Fruit fly (Drosophila melanogaster) whole organism, wandering third instar larva: ENCODE data around the gene CG42504.
A peak's percentile ranks its signal among the peaks of the same experiment; 100 is the strongest.

Experiments
- Abd-B ChIP-seq: fragments of >200 bp; optimal IDR thresholded peaks from 2 replicates; lab custom pipeline; 2017; ENCODE audit warnings: missing biosample characterization, missing genetic modification characterization
- Dfd ChIP-seq: fragments of >200 bp; optimal IDR thresholded peaks from 2 replicates; lab custom pipeline; 2017; ENCODE audit warnings: missing biosample characterization, missing genetic modification characterization
- Dif ChIP-seq: fragments of 200-275, 200-300 bp; sonication (Bioruptor generic); optimal IDR thresholded peaks from 2 replicates; lab custom pipeline; 2018; ENCODE audit warnings: missing biosample characterization, missing genetic modification characterization; ENCODE audit not compliant: partially characterized antibody
- Hnf4 ChIP-seq: fragments of 200-800 bp; sonication (Bioruptor generic); optimal IDR thresholded peaks from 2 replicates; lab custom pipeline; 2016; ENCODE audit warnings: missing biosample characterization, mild to moderate bottlenecking, missing genetic modification characterization
- Hr83 ChIP-seq: fragments of 200-300 bp; sonication (Bioruptor generic); optimal IDR thresholded peaks from 2 replicates; lab custom pipeline; 2016; ENCODE audit warnings: missing biosample characterization, mild to moderate bottlenecking, missing genetic modification characterization, moderate library complexity; ENCODE audit not compliant: poor library complexity, severe bottlenecking
- Jra ChIP-seq: sonication (Bioruptor generic); optimal IDR thresholded peaks from 2 replicates; lab custom pipeline; 2016; ENCODE audit warnings: missing biosample characterization, missing genetic modification characterization
- Mio ChIP-seq: sonication (Bioruptor generic); optimal IDR thresholded peaks from 2 replicates; lab custom pipeline; 2016; ENCODE audit warnings: missing biosample characterization, missing genetic modification characterization
- Myc ChIP-seq: fragments of >200 bp; optimal IDR thresholded peaks from 2 replicates; lab custom pipeline; 2017
- N ChIP-seq: fragments of >200 bp; optimal IDR thresholded peaks from 2 replicates; lab custom pipeline; 2018; ENCODE audit warnings: missing biosample characterization, missing external identifiers, missing genetic modification characterization
- OdsH ChIP-seq: fragments of 200-800 bp; sonication (Bioruptor generic); optimal IDR thresholded peaks from 2 replicates; lab custom pipeline; 2016; ENCODE audit warnings: missing biosample characterization, mild to moderate bottlenecking, missing genetic modification characterization
- Rel ChIP-seq, 2 experiments: fragments of 200-800 bp; sonication (Bioruptor generic) in 1 of 2; optimal IDR thresholded peaks; 2 replicates in 1 of 2; 3 replicates in 1 of 2; lab custom pipeline; 2016 to 2019; ENCODE audit warnings: mild to moderate bottlenecking in 2 of 2, missing biosample characterization in 2 of 2, missing genetic modification characterization in 2 of 2, moderate library complexity in 1 of 2
- Sp1 ChIP-seq: fragments of 200-800 bp; sonication (Bioruptor generic); optimal IDR thresholded peaks from 3 replicates; lab custom pipeline; 2019; ENCODE audit warnings: missing biosample characterization, mild to moderate bottlenecking, missing genetic modification characterization, moderate library complexity
- Vsx2 ChIP-seq: fragments of 200-300, 225-300 bp; sonication (Bioruptor generic); optimal IDR thresholded peaks from 2 replicates; lab custom pipeline; 2018; ENCODE audit warnings: missing biosample characterization, missing genetic modification characterization; ENCODE audit not compliant: partially characterized antibody
- br ChIP-seq: fragments of 200-800 bp; sonication (Bioruptor generic); optimal IDR thresholded peaks from 2 replicates; lab custom pipeline; 2016; ENCODE audit warnings: missing biosample characterization, missing genetic modification characterization
- dl ChIP-seq, 2 experiments: fragments of 175-275, 200-275 bp in 1 of 2; fragments of 200-275 bp in 1 of 2; sonication (Bioruptor generic); optimal IDR thresholded peaks; lab custom pipeline; 2018; ENCODE audit warnings: mild to moderate bottlenecking in 2 of 2, missing biosample characterization in 2 of 2, missing genetic modification characterization in 2 of 2, moderate library complexity in 2 of 2; ENCODE audit not compliant: partially characterized antibody in 2 of 2, insufficient read depth in 1 of 2
- dsf ChIP-seq: sonication (Bioruptor generic); optimal IDR thresholded peaks from 2 replicates; lab custom pipeline; 2016; ENCODE audit warnings: missing biosample characterization, missing genetic modification characterization, borderline replicate concordance
- ey ChIP-seq: fragments of 200-800 bp; sonication (Bioruptor generic); optimal IDR thresholded peaks from 2 replicates; lab custom pipeline; 2016; ENCODE audit warnings: missing biosample characterization, missing genetic modification characterization
- foxo ChIP-seq, 2 experiments: fragments of 200-800 bp; sonication (Bioruptor generic); optimal IDR thresholded peaks; 2 replicates in 1 of 2; 3 replicates in 1 of 2; lab custom pipeline; 2016 to 2017; ENCODE audit warnings: missing biosample characterization in 2 of 2, missing genetic modification characterization in 2 of 2
- fru ChIP-seq: fragments of 200-800 bp; sonication (Bioruptor generic); optimal IDR thresholded peaks from 3 replicates; lab custom pipeline; 2016; ENCODE audit warnings: missing biosample characterization, mild to moderate bottlenecking, missing genetic modification characterization
- h ChIP-seq: fragments of 200-800 bp; sonication (Bioruptor generic); optimal IDR thresholded peaks from 3 replicates; lab custom pipeline; 2016; ENCODE audit warnings: missing biosample characterization, mild to moderate bottlenecking, missing genetic modification characterization
- jim ChIP-seq: fragments of 175-275, 200-325 bp; sonication (Bioruptor generic); optimal IDR thresholded peaks from 2 replicates; lab custom pipeline; 2016; ENCODE audit warnings: missing biosample characterization, mild to moderate bottlenecking, missing genetic modification characterization
- pan ChIP-seq: fragments of >200 bp; optimal IDR thresholded peaks from 2 replicates; lab custom pipeline; 2017
- psq ChIP-seq: fragments of 200-800 bp; sonication (Bioruptor generic); optimal IDR thresholded peaks from 3 replicates; lab custom pipeline; 2017; ENCODE audit warnings: missing biosample characterization, mild to moderate bottlenecking, missing genetic modification characterization, moderate library complexity
- rgr ChIP-seq: fragments of 200-800 bp; sonication (Bioruptor generic); optimal IDR thresholded peaks from 3 replicates; lab custom pipeline; 2016; ENCODE audit warnings: missing biosample characterization, mild to moderate bottlenecking, missing genetic modification characterization
- sv ChIP-seq: fragments of 200-800 bp; sonication (Bioruptor generic); optimal IDR thresholded peaks from 3 replicates; lab custom pipeline; 2016; ENCODE audit warnings: missing biosample characterization, missing genetic modification characterization
- tai ChIP-seq: sonication (Bioruptor generic); optimal IDR thresholded peaks from 2 replicates; lab custom pipeline; 2016; ENCODE audit warnings: missing biosample characterization, missing genetic modification characterization
- usp ChIP-seq: fragments of >200 bp; optimal IDR thresholded peaks from 2 replicates; lab custom pipeline; 2017; ENCODE audit warnings: missing biosample characterization, missing genetic modification characterization

The CG42504 gene

DNA sequence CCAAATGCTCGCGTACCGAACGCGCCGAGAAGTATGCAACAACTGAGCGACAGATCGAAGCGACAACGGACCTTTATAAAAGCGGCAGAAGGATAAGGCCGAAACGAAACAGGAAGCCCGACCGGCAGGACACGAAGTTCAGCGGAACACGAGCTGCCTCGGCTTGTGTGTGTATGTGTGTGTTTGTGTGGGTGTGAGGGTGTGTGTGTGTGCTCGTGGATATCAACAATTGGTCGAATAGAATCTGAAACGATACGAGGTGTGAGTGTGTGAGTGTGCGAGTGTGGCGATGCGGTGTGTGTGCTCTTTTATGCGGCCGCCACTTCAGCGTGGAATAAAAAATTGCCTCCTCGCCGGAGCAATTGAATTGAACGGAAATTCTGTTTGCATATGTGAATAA is 26.1 kb downstream of the CG42504 start, which contains the start of gene Tk:
Gene Tk, minus strand, starts transcription at position 57 of the 400 bp plus-strand sequence.
- TF ChIP-seq foxo (GFP tag; optimal IDR thresholded peaks at IDR 0.05; lab: Kevin White, UChicago), result no peak
- TF ChIP-seq Mio (GFP tag; lab: Kevin White, UChicago), result no peak
- no peak for TF ChIP-seq Hnf4
- TF ChIP-seq Dfd (GFP tag; lab: Kevin White, UChicago), result no peak
- no peak for TF ChIP-seq Jra (GFP tag; lab: Kevin White, UChicago)
- no peak for TF ChIP-seq usp (GFP tag; lab: Kevin White, UChicago)
- TF ChIP-seq Dif (GFP tag; lab: Kevin White, UChicago), result no peak
- no peak for TF ChIP-seq Sp1
- no peak for TF ChIP-seq pan (lab: Kevin White, UChicago)
- no peak for TF ChIP-seq Rel (GFP tag; optimal IDR thresholded peaks at IDR 0.05; lab: Kevin White, UChicago)
- no peak for TF ChIP-seq Rel (tag; optimal IDR thresholded peaks at IDR 0.05; lab: Kevin White, UChicago)
- TF ChIP-seq Hr83 (GFP tag; lab: Kevin White, UChicago), result no peak
- no peak for TF ChIP-seq Vsx2 (GFP tag; lab: Kevin White, UChicago)
- TF ChIP-seq sv (GFP tag; lab: Kevin White, UChicago), result no peak
- TF ChIP-seq Myc (lab: Kevin White, UChicago), result no peak
- TF ChIP-seq Abd-B (GFP tag; lab: Kevin White, UChicago), result no peak
- TF ChIP-seq jim (GFP tag; lab: Kevin White, UChicago), result no peak
- TF ChIP-seq rgr, result no peak
- no peak for TF ChIP-seq N (GFP tag; lab: Kevin White, UChicago)

DNA sequence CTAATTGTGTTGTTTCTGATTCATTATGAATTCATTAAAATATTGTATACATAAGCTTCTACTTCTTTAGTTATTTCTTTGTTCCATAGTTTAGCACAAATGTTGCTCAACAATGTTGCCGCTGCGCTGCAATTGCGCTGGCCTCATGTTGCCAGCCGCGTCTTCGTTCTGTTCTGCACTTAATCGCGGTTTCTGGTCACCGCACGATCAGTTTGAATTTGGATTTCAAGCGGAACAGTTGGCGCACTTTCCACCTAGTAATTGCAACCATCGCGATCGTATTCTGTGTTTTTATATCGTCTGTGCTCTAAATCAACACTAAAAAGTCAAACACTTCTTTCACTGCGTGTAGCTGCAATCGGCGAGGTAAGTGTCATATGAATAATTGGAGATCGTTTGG is 32.5 kb downstream of the CG42504 start, which contains the start of gene Ect3:
Gene Ect3, plus strand, starts transcription at position 205 of the 400 bp plus-strand sequence.
- TF ChIP-seq dl (GFP tag; optimal IDR thresholded peaks at IDR 0.05; lab: Kevin White, UChicago; ENCODE audit: insufficient read depth in 1 of 2, partially characterized antibody in 2 of 2) (no peak), tai (GFP tag; lab: Kevin White, UChicago) (no peak), sv (GFP tag; lab: Kevin White, UChicago) (no peak), OdsH (GFP tag; lab: Kevin White, UChicago) (no peak), Jra (GFP tag; lab: Kevin White, UChicago) (no peak), psq (GFP tag; lab: Kevin White, UChicago) (no peak), pan (lab: Kevin White, UChicago) (no peak), Hnf4 (no peak), Vsx2 (GFP tag; lab: Kevin White, UChicago) (no peak), N (GFP tag; lab: Kevin White, UChicago) (no peak), rgr (no peak)

DNA sequence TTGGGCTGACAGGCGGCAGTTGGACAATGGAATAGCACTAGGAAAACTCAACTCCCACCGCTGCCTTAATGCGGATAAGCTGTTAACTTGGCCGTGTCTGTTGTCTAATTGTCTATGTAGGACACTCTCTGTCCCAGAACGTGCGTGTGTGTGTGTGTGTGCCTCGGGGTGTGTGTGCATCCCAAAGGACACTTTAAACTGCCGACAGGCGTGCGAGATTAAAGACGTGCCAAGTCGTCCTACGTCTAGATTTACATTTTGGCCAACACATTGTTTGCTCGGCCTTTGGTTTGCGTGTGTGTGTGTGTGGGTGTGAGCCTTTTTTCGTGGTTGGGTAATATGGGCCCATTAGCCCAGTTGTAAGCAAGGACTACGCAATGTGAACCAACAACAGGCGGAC is 33.4 kb downstream of the CG42504 start:
- TF ChIP-seq Dfd (GFP tag; lab: Kevin White, UChicago) (peak; percentile 39), dsf (GFP tag; lab: Kevin White, UChicago) (no peak), dl (GFP tag; optimal IDR thresholded peaks at IDR 0.05; lab: Kevin White, UChicago; ENCODE audit: insufficient read depth in 1 of 2, partially characterized antibody in 2 of 2) (no peak), ey (no peak)

DNA sequence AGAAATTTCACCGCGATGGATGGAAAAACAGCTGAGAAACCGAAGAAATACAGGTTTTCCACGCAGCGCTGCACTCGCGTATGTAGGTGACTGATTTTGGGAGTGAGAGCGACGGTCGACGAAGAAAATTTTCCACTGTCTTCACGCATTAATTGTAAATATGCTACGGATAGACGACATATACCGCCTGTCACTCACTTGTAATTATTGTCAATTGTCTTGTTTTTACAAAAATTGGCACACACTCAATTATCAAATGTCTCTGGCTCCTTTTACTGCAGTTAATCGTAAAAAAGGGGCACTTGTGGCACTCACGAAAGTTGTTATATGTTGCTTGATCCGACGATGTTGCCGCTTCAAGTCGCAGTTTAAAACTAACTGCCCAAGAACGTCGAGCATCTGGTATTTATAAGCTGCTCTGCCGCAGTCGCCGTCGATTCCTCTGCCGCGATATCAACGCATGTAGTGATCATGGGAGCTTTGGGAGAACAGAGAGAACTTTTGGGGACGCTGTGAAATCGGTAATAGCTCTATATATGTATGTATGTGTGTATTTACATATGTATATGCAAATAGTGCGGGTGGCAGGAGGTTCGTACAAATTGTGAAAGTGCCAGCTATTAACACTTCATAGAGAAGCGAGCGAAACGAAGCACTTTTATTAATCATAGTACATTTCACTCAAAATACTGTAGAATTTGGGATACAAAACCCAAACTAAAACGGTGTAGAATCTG is 38.5 kb downstream of the CG42504 start, which contains the start of gene mfas:
Gene mfas, minus strand, starts transcription at position 382 of the 737 bp plus-strand sequence.
- TF ChIP-seq dl (GFP tag; optimal IDR thresholded peaks at IDR 0.05; lab: Kevin White, UChicago; ENCODE audit: insufficient read depth in 1 of 2, partially characterized antibody in 2 of 2) (no peak), Vsx2 (GFP tag; lab: Kevin White, UChicago) (no peak), Hr83 (GFP tag; lab: Kevin White, UChicago) (peak; percentile 49), Jra (GFP tag; lab: Kevin White, UChicago) (peak; percentile 14), h (GFP tag; lab: Kevin White, UChicago) (peak; percentile 4), Myc (lab: Kevin White, UChicago) (no peak), tai (GFP tag; lab: Kevin White, UChicago) (peak; percentile 18), rgr (peak; percentile 22), br (GFP tag; lab: Kevin White, UChicago) (peak; percentile 6), fru (GFP tag; lab: Kevin White, UChicago) (peak; percentile 58)
